Fruit fly (Drosophila melanogaster): ENCODE results near the gene CG32564.
A peak's percentile ranks its signal among the peaks of the same experiment; 100 is the strongest.

The CG32564 gene

DNA sequence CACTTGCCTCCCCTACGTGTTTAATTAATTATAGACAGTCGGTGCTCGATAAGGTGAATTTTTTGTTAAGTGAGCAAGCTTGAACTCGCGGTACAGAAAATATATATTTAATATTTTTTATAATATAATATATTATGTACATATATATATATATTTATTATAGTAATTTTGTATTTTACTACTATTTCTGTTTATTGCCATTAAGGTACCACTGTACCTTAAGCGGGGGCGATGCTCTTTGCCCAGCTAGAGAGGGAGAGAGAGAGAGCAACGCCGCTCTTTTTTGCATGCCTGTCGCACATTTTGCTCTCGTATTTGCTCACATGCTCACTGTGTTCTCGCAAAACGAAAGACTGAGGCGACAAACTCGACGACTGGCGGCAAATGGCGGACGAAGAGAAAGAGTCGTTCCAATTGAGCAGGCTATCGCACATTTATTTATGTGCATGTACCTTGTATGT, 35.7 kb upstream of the CG32564 start:
- TF ChIP-seq brk (GFP tag; optimal IDR thresholded peaks at IDR 0.05) (no peak), Sp1 (GFP tag; optimal IDR thresholded peaks at IDR 0.05) (peak; percentile 72), CrebA (GFP tag; optimal IDR thresholded peaks at IDR 0.05; ENCODE audit: borderline replicate concordance) (peak; percentile 13), Rel (GFP tag; optimal IDR thresholded peaks at IDR 0.05) (no peak), Rel (tag; optimal IDR thresholded peaks at IDR 0.05) (peak; percentile 37), Vsx2 (GFP tag; optimal IDR thresholded peaks at IDR 0.05; ENCODE audit: partially characterized antibody) (peak; percentile 69), Jra (GFP tag; optimal IDR thresholded peaks at IDR 0.05) (no peak), N (GFP tag; optimal IDR thresholded peaks at IDR 0.05) (no peak), ey (GFP tag; optimal IDR thresholded peaks at IDR 0.05) (no peak), CG9705 (GFP tag; optimal IDR thresholded peaks at IDR 0.05) (peak; percentile 31), jim (GFP tag; optimal IDR thresholded peaks at IDR 0.05) (no peak), usp (GFP tag; optimal IDR thresholded peaks at IDR 0.05) (no peak), sv (GFP tag; optimal IDR thresholded peaks at IDR 0.05) (no peak), dmrt93B (GFP tag; optimal IDR thresholded peaks at IDR 0.05) (peak; percentile 21), Dfd (GFP tag; optimal IDR thresholded peaks at IDR 0.05) (no peak), Hnf4 (GFP tag; optimal IDR thresholded peaks at IDR 0.05) (no peak), pan (optimal IDR thresholded peaks at IDR 0.05) (no peak), dl (GFP tag; optimal IDR thresholded peaks at IDR 0.05; ENCODE audit: insufficient read depth in 1 of 2, partially characterized antibody in 2 of 2) (peak; percentile 75 to 87), lola (GFP tag; optimal IDR thresholded peaks at IDR 0.05) (no peak), Abd-B (GFP tag; optimal IDR thresholded peaks at IDR 0.05) (no peak), OdsH (GFP tag; optimal IDR thresholded peaks at IDR 0.05) (peak; percentile 3), HLH106 (tag; optimal IDR thresholded peaks at IDR 0.05) (peak; percentile 76), Dif (GFP tag; optimal IDR thresholded peaks at IDR 0.05; ENCODE audit: partially characterized antibody) (peak; percentile 88), fru (GFP tag; optimal IDR thresholded peaks at IDR 0.05) (peak; percentile 31), foxo (GFP tag; optimal IDR thresholded peaks at IDR 0.05) (peak in 1 of 2 experiments; percentile 57), psq (GFP tag; optimal IDR thresholded peaks at IDR 0.05) (peak; percentile 62), h (GFP tag; optimal IDR thresholded peaks at IDR 0.05) (peak; percentile 32), rgr (GFP tag; optimal IDR thresholded peaks at IDR 0.05) (peak; percentile 33), Myc (optimal IDR thresholded peaks at IDR 0.05) (no peak), tai (GFP tag; optimal IDR thresholded peaks at IDR 0.05) (no peak), Hr78 (GFP tag; optimal IDR thresholded peaks at IDR 0.05) (no peak)

- TF ChIP-seq Dif (GFP tag; optimal IDR thresholded peaks at IDR 0.05; ENCODE audit: partially characterized antibody) (no peak), CG32264 (GFP tag; optimal IDR thresholded peaks at IDR 0.05) (no peak), sv (GFP tag; optimal IDR thresholded peaks at IDR 0.05) (no peak), jim (GFP tag; optimal IDR thresholded peaks at IDR 0.05) (no peak), GATAd (GFP tag; optimal IDR thresholded peaks at IDR 0.05) (no peak), dmrt93B (GFP tag; optimal IDR thresholded peaks at IDR 0.05) (peak; percentile 18), br (GFP tag; optimal IDR thresholded peaks at IDR 0.05) (peak; percentile 46), fru (GFP tag; optimal IDR thresholded peaks at IDR 0.05) (peak; percentile 40), Hnf4 (GFP tag; optimal IDR thresholded peaks at IDR 0.05) (peak; percentile 50), HLH106 (tag; optimal IDR thresholded peaks at IDR 0.05) (peak; percentile 54), usp (GFP tag; optimal IDR thresholded peaks at IDR 0.05) (no peak), Myc (optimal IDR thresholded peaks at IDR 0.05) (no peak), tai (GFP tag; optimal IDR thresholded peaks at IDR 0.05) (no peak), Jra (GFP tag; optimal IDR thresholded peaks at IDR 0.05) (no peak), h (GFP tag; optimal IDR thresholded peaks at IDR 0.05) (peak; percentile 47), Vsx2 (GFP tag; optimal IDR thresholded peaks at IDR 0.05; ENCODE audit: partially characterized antibody) (no peak), Abd-B (GFP tag; optimal IDR thresholded peaks at IDR 0.05) (no peak), rgr (GFP tag; optimal IDR thresholded peaks at IDR 0.05) (peak; percentile 36), sage (GFP tag; optimal IDR thresholded peaks at IDR 0.05) (no peak), Hr78 (GFP tag; optimal IDR thresholded peaks at IDR 0.05) (no peak), Dfd (GFP tag; optimal IDR thresholded peaks at IDR 0.05) (no peak), foxo (GFP tag; optimal IDR thresholded peaks at IDR 0.05) (peak in 1 of 2 experiments; percentile 62), woc (GFP tag; optimal IDR thresholded peaks at IDR 0.05) (peak; percentile 52), Mio (GFP tag; optimal IDR thresholded peaks at IDR 0.05) (no peak), N (GFP tag; optimal IDR thresholded peaks at IDR 0.05) (no peak), Sp1 (GFP tag; optimal IDR thresholded peaks at IDR 0.05) (no peak), dsf (GFP tag; optimal IDR thresholded peaks at IDR 0.05; ENCODE audit: borderline replicate concordance) (no peak), OdsH (GFP tag; optimal IDR thresholded peaks at IDR 0.05) (peak; percentile 6), lola (GFP tag; optimal IDR thresholded peaks at IDR 0.05) (no peak), Hr83 (GFP tag; optimal IDR thresholded peaks at IDR 0.05; ENCODE audit: poor library complexity, severe bottlenecking) (no peak), CrebA (GFP tag; optimal IDR thresholded peaks at IDR 0.05; ENCODE audit: borderline replicate concordance) (no peak), dl (GFP tag; optimal IDR thresholded peaks at IDR 0.05; ENCODE audit: insufficient read depth in 1 of 2, partially characterized antibody in 2 of 2) (no peak), psq (GFP tag; optimal IDR thresholded peaks at IDR 0.05) (no peak), ey (GFP tag; optimal IDR thresholded peaks at IDR 0.05) (peak; percentile 55)
These were observed 34.1 kb upstream of the CG32564 start for dm6 chrX:17172123-17172522.
